Worm (Caenorhabditis elegans) whole organism, L3 larva: ENCODE data around the gene acr-7.

Source experiments
- R02D3.7 ChIP-seq: fragments of 150-350 bp; optimal IDR thresholded peaks from 2 replicates; lab custom pipeline; 2014; ENCODE audit warnings: missing biosample characterization, missing genetic modification characterization
- ZK546.5 ChIP-seq: sonication (generic microtip); optimal IDR thresholded peaks from 2 replicates; lab custom pipeline; 2017; ENCODE audit warnings: missing biosample characterization, missing genetic modification characterization
- aly-2 ChIP-seq: fragments of 150-350 bp; optimal IDR thresholded peaks from 2 replicates; lab custom pipeline; 2014; ENCODE audit warnings: missing biosample characterization, missing genetic modification characterization
- ceh-16 ChIP-seq: sonication (generic microtip); optimal IDR thresholded peaks from 2 replicates; lab custom pipeline; 2017; ENCODE audit warnings: missing biosample characterization, missing genetic modification characterization
- ceh-28 ChIP-seq: fragments of 150-350 bp; optimal IDR thresholded peaks from 2 replicates; lab custom pipeline; 2014; ENCODE audit warnings: missing biosample characterization, missing genetic modification reagents, missing genetic modification characterization
- ceh-9 ChIP-seq: sonication (generic microtip); optimal IDR thresholded peaks from 2 replicates; lab custom pipeline; 2018; ENCODE audit warnings: missing biosample characterization, missing genetic modification characterization
- daf-12 ChIP-seq: fragments of 150-350 bp; optimal IDR thresholded peaks from 2 replicates; lab custom pipeline; 2014; ENCODE audit warnings: missing biosample characterization, missing genetic modification reagents, missing genetic modification characterization
- egl-5 ChIP-seq: fragments of 150-350 bp; optimal IDR thresholded peaks from 2 replicates; lab custom pipeline; 2017; ENCODE audit warnings: missing biosample characterization, missing genetic modification reagents, missing genetic modification characterization, inconsistent platforms
- elt-2 ChIP-seq: sonication (generic microtip); optimal IDR thresholded peaks from 2 replicates; lab custom pipeline; 2016; ENCODE audit warnings: missing genetic modification reagents, mild to moderate bottlenecking, missing genetic modification characterization, missing compliant biosample characterization
- eor-1 ChIP-seq, 2 experiments: fragments of 150-350 bp; optimal IDR thresholded peaks; 2 replicates each; lab custom pipeline; 2014 to 2018; ENCODE audit warnings: missing biosample characterization in 2 of 2, missing genetic modification characterization in 2 of 2
- fkh-10 ChIP-seq: sonication (generic microtip); optimal IDR thresholded peaks from 2 replicates; lab custom pipeline; 2017; ENCODE audit warnings: missing biosample characterization, missing genetic modification reagents, missing genetic modification characterization
- fkh-2 ChIP-seq: fragments of 150-350 bp; optimal IDR thresholded peaks from 2 replicates; lab custom pipeline; 2014; ENCODE audit warnings: missing biosample characterization, missing genetic modification reagents, missing genetic modification characterization
- fos-1 ChIP-seq: fragments of 150-350 bp; optimal IDR thresholded peaks from 2 replicates; lab custom pipeline; 2014; ENCODE audit warnings: missing biosample characterization, missing genetic modification characterization
- hmg-11 ChIP-seq: sonication (generic microtip); optimal IDR thresholded peaks from 2 replicates; lab custom pipeline; 2016; ENCODE audit warnings: missing genetic modification characterization, missing compliant biosample characterization
- jun-1 ChIP-seq: fragments of 150-350 bp; optimal IDR thresholded peaks from 2 replicates; lab custom pipeline; 2014; ENCODE audit warnings: missing biosample characterization, missing genetic modification reagents, missing genetic modification characterization
- lin-15B ChIP-seq: fragments of 150-350 bp; optimal IDR thresholded peaks from 2 replicates; lab custom pipeline; 2014; ENCODE audit warnings: missing biosample characterization, missing genetic modification characterization
- lin-39 ChIP-seq: fragments of 150-350 bp; optimal IDR thresholded peaks from 2 replicates; lab custom pipeline; 2018; ENCODE audit warnings: missing biosample characterization, missing genetic modification reagents, missing genetic modification characterization
- lsy-12 ChIP-seq: sonication (generic microtip); optimal IDR thresholded peaks from 2 replicates; lab custom pipeline; 2016; ENCODE audit warnings: mild to moderate bottlenecking, missing genetic modification characterization, missing compliant biosample characterization
- mdl-1 ChIP-seq: fragments of 150-350 bp; optimal IDR thresholded peaks from 2 replicates; lab custom pipeline; 2014; ENCODE audit warnings: missing biosample characterization, missing genetic modification characterization
- nfya-1 ChIP-seq: sonication (generic microtip); optimal IDR thresholded peaks from 2 replicates; lab custom pipeline; 2017; ENCODE audit warnings: missing genetic modification characterization, mild to moderate bottlenecking, missing compliant biosample characterization, antibody characterized with exemption, moderate library complexity; ENCODE audit not compliant: insufficient read depth
- nhr-12 ChIP-seq: fragments of 150-350 bp; optimal IDR thresholded peaks from 2 replicates; lab custom pipeline; 2014; ENCODE audit warnings: missing biosample characterization, missing genetic modification characterization
- nhr-237 ChIP-seq: fragments of 150-350 bp; optimal IDR thresholded peaks from 2 replicates; lab custom pipeline; 2014; ENCODE audit warnings: missing biosample characterization, missing genetic modification characterization
- nhr-25 ChIP-seq: sonication (generic microtip); optimal IDR thresholded peaks from 2 replicates; lab custom pipeline; 2017; ENCODE audit warnings: missing biosample characterization, missing genetic modification characterization
- nhr-67 ChIP-seq: fragments of 150-350 bp; optimal IDR thresholded peaks from 2 replicates; lab custom pipeline; 2014; ENCODE audit warnings: missing biosample characterization, missing genetic modification characterization
- nhr-76 ChIP-seq: fragments of 150-350 bp; sonication (generic microtip); optimal IDR thresholded peaks from 5 replicates; lab custom pipeline; 2014; ENCODE audit warnings: missing biosample characterization, missing genetic modification characterization
- nhr-77 ChIP-seq: fragments of 150-350 bp; optimal IDR thresholded peaks from 2 replicates; lab custom pipeline; 2014; ENCODE audit warnings: missing biosample characterization, missing genetic modification characterization
- pha-4 ChIP-seq: fragments of 150-350 bp; optimal IDR thresholded peaks from 2 replicates; lab custom pipeline; 2014; ENCODE audit warnings: missing biosample characterization, missing genetic modification reagents, missing genetic modification characterization
- pqm-1 ChIP-seq: fragments of 150-350 bp; optimal IDR thresholded peaks from 2 replicates; lab custom pipeline; 2017; ENCODE audit warnings: missing biosample characterization, missing genetic modification characterization, inconsistent platforms
- sea-2 ChIP-seq: fragments of 150-350 bp; sonication (generic microtip); optimal IDR thresholded peaks from 4 replicates; lab custom pipeline; 2014; ENCODE audit warnings: missing biosample characterization, missing genetic modification reagents, missing genetic modification characterization
- snpc-4 ChIP-seq: fragments of 150-350 bp; optimal IDR thresholded peaks from 2 replicates; lab custom pipeline; 2014; ENCODE audit warnings: missing biosample characterization, missing genetic modification characterization
- tbx-2 ChIP-seq: sonication (generic microtip); optimal IDR thresholded peaks from 2 replicates; lab custom pipeline; 2016; ENCODE audit warnings: mild to moderate bottlenecking, missing genetic modification characterization, missing compliant biosample characterization
- unc-39 ChIP-seq: sonication (generic microtip); optimal IDR thresholded peaks from 4 replicates; lab custom pipeline; 2017; ENCODE audit warnings: missing biosample characterization, missing genetic modification characterization
- unc-62 ChIP-seq: fragments of 150-350 bp; sonication (generic microtip); optimal IDR thresholded peaks from 4 replicates; lab custom pipeline; 2014; ENCODE audit warnings: missing biosample characterization, missing genetic modification reagents, missing genetic modification characterization
- zag-1 ChIP-seq: fragments of 150-350 bp; optimal IDR thresholded peaks from 2 replicates; lab custom pipeline; 2014; ENCODE audit warnings: missing biosample characterization, missing genetic modification characterization
- ztf-4 ChIP-seq: fragments of 150-350 bp; optimal IDR thresholded peaks from 2 replicates; lab custom pipeline; 2014; ENCODE audit warnings: missing biosample characterization, missing genetic modification characterization

acr-7 gene

ce11 chrII:7855619-7856018 lies 6.0 kb upstream of the acr-7 start, which contains the start of gene mdmh-35:
mdmh-35 (minus strand) TSS chrII:7855719.
- TF ChIP-seq pqm-1 (tag; lab: Kevin White, UChicago) = no peak
- no peak for TF ChIP-seq eor-1 (tag; optimal IDR thresholded peaks at IDR 0.05; lab: Kevin White, UChicago)
- TF ChIP-seq unc-62 (GFP tag; lab: Kevin White, UChicago) = no peak
- no peak for TF ChIP-seq nhr-77 (tag; lab: Kevin White, UChicago)
- TF ChIP-seq nfya-1 (tag; lab: Kevin White, UChicago) = no peak
- no peak for TF ChIP-seq ceh-9
- TF ChIP-seq snpc-4 (tag; lab: Kevin White, UChicago) = no peak
- no peak for TF ChIP-seq aly-2 (tag; lab: Kevin White, UChicago)
- TF ChIP-seq jun-1 (tag; lab: Kevin White, UChicago) = no peak
- TF ChIP-seq sea-2 (GFP tag; lab: Kevin White, UChicago) = no peak

- TF ChIP-seq mdl-1 = no peak
- TF ChIP-seq unc-62 (GFP tag; lab: Kevin White, UChicago) = no peak
- TF ChIP-seq tbx-2 (tag; lab: Kevin White, UChicago) = no peak
- no peak for TF ChIP-seq ceh-28 (tag; lab: Kevin White, UChicago)
- TF ChIP-seq nhr-25 = no peak
Measured at ce11 chrII:7854942-7855341, 5.3 kb upstream of the acr-7 start, which contains the start of gene mdt-10. mdt-10 (minus strand) TSS chrII:7855042.

ce11 chrII:7853679-7854078 lies 4.1 kb upstream of the acr-7 start, which contains the start of gene T09A5.5:
T09A5.5 (minus strand) TSS chrII:7853779.
- TF ChIP-seq aly-2 (tag; lab: Kevin White, UChicago) (no peak), elt-2 (tag; lab: Kevin White, UChicago) (no peak), lin-15B (tag; lab: Kevin White, UChicago) (no peak), eor-1 (tag; optimal IDR thresholded peaks at IDR 0.05; lab: Kevin White, UChicago) (no peak), fkh-2 (tag; lab: Kevin White, UChicago) (no peak), pha-4 (tag; lab: Kevin White, UChicago) (no peak), nhr-67 (tag; lab: Kevin White, UChicago) (no peak), R02D3.7 (tag; lab: Kevin White, UChicago) (no peak), ztf-4 (no peak), unc-62 (GFP tag; lab: Kevin White, UChicago) (no peak), nhr-76 (tag; lab: Kevin White, UChicago) (no peak), sea-2 (GFP tag; lab: Kevin White, UChicago) (no peak), nhr-237 (tag; lab: Kevin White, UChicago) (no peak), pqm-1 (tag; lab: Kevin White, UChicago) (no peak), daf-12 (tag; lab: Kevin White, UChicago) (no peak), fos-1 (tag; lab: Kevin White, UChicago) (no peak)

- TF ChIP-seq egl-5 (tag; lab: Kevin White, UChicago) (peak; percentile 75), elt-2 (tag; lab: Kevin White, UChicago) (peak; percentile 50), pha-4 (tag; lab: Kevin White, UChicago) (peak; percentile 62), mdl-1 (no peak)
Measured at ce11 chrII:7851480-7851879, 1.9 kb upstream of the acr-7 start.

ce11 chrII:7850575-7850974 lies 978 bp upstream of the acr-7 start:
- TF ChIP-seq nhr-25 (peak; percentile 19), egl-5 (tag; lab: Kevin White, UChicago) (peak; percentile 98), sea-2 (GFP tag; lab: Kevin White, UChicago) (no peak)

- TF ChIP-seq nfya-1 (tag; lab: Kevin White, UChicago) = peak; percentile 30
- no peak for TF ChIP-seq nhr-12 (tag; lab: Kevin White, UChicago)
- TF ChIP-seq sea-2 (GFP tag; lab: Kevin White, UChicago) = no peak
- TF ChIP-seq pha-4 (tag; lab: Kevin White, UChicago) = peak; percentile 35
Measured at ce11 chrII:7845571-7846236, 3.9 kb downstream of the acr-7 start, which contains the start of gene T09A5.4. T09A5.4 (plus strand) TSS chrII:7846186.

- no peak for TF ChIP-seq nhr-76 (tag; lab: Kevin White, UChicago)
- TF ChIP-seq ceh-16 = no peak
- no peak for TF ChIP-seq lsy-12 (tag; lab: Kevin White, UChicago)
- TF ChIP-seq fos-1 (tag; lab: Kevin White, UChicago) = no peak
- TF ChIP-seq pqm-1 (tag; lab: Kevin White, UChicago) = no peak
- no peak for TF ChIP-seq fkh-2 (tag; lab: Kevin White, UChicago)
- no peak for TF ChIP-seq ceh-9
- no peak for TF ChIP-seq lin-39 (tag; lab: Kevin White, UChicago)
- no peak for TF ChIP-seq pha-4 (tag; lab: Kevin White, UChicago)
- no peak for TF ChIP-seq unc-62 (GFP tag; lab: Kevin White, UChicago)
- TF ChIP-seq jun-1 (tag; lab: Kevin White, UChicago) = no peak
- TF ChIP-seq unc-39 (tag; lab: Kevin White, UChicago) = no peak
- no peak for TF ChIP-seq nhr-237 (tag; lab: Kevin White, UChicago)
- no peak for TF ChIP-seq ceh-28 (tag; lab: Kevin White, UChicago)
- no peak for TF ChIP-seq tbx-2 (tag; lab: Kevin White, UChicago)
- no peak for TF ChIP-seq zag-1 (tag; lab: Kevin White, UChicago)
- TF ChIP-seq ZK546.5 (tag; lab: Kevin White, UChicago) = no peak
- no peak for TF ChIP-seq elt-2 (tag; lab: Kevin White, UChicago)
- no peak for TF ChIP-seq hmg-11 (tag; lab: Kevin White, UChicago)
- no peak for TF ChIP-seq fkh-10
Measured at ce11 chrII:7842053-7842452, 7.5 kb downstream of the acr-7 start, which contains the start of gene klp-3. klp-3 (plus strand) TSS chrII:7842353.
